Worm (Caenorhabditis elegans) whole organism, early embryonic: ENCODE results near the gene C25D7.16.

ENCODE experiments used
- aly-1 ChIP-seq: sonication (generic microtip); optimal IDR thresholded peaks from 2 replicates; lab custom pipeline; 2016; ENCODE audit warnings: missing genetic modification characterization, missing compliant biosample characterization
- ets-7 ChIP-seq: sonication (generic microtip); optimal IDR thresholded peaks from 2 replicates; lab custom pipeline; 2016; ENCODE audit warnings: missing genotype, missing genetic modification characterization, missing compliant biosample characterization
- hmbx-1 ChIP-seq: sonication (generic microtip); optimal IDR thresholded peaks from 2 replicates; lab custom pipeline; 2016; ENCODE audit warnings: mild to moderate bottlenecking, missing genetic modification characterization, missing compliant biosample characterization
- pes-1 ChIP-seq: fragments of 200-800 bp; sonication (Bioruptor generic); IDR thresholded peaks from 2 replicates; pipeline ENCODE4 v1.3.6; 2022; ENCODE audit warnings: missing genetic modification reagents, missing genetic modification characterization, missing compliant biosample characterization
- sea-1 ChIP-seq: fragments of 200-800 bp; sonication (Bioruptor generic); conservative IDR thresholded peaks from 2 replicates; pipeline ENCODE4 v1.3.6; 2022; ENCODE audit warnings: missing genetic modification characterization, missing compliant biosample characterization
- tbx-37 ChIP-seq: fragments of 200-800 bp; sonication (Bioruptor generic); conservative IDR thresholded peaks from 2 replicates; pipeline ENCODE4 v1.3.6; 2022; ENCODE audit warnings: missing genetic modification reagents, missing genetic modification characterization, missing compliant biosample characterization

DNA sequence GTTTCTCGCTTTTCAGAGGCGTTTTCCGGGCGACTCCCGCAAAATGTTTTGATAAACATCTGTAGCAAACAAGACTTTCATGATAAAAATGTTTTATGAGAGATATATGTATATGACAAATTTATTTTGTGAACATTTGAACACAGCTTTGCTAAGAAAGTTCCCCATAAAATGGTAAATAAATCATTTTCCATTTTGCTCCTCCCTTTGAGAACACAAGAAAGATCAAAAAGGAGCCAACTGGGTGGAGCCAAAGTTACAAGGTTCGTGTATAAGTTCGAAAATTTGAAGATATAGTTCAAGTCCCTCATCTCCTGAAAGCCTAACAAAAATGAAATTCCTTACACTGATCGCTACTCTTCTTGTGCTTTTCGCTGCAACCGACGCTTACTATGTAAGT lies 34.5 kb downstream of the C25D7.16 start, which contains the start of gene C01G10.17:
- TF ChIP-seq aly-1: no peak
- TF ChIP-seq tbx-37: no peak
- TF ChIP-seq sea-1: no peak
- TF ChIP-seq ets-7 (tag; lab: Kevin White, UChicago): no peak
- no peak for TF ChIP-seq pes-1 (GFP tag; lab: Robert Waterston, UW)
- no peak for TF ChIP-seq hmbx-1
